Fruit fly (Drosophila melanogaster) whole organism, embryonic: ENCODE measurements around the gene fln.
A peak's percentile ranks its signal among the peaks of the same experiment; 100 is the strongest.

Source experiments
- Atf-2 ChIP-seq: fragments of 200-800 bp; sonication (Bioruptor generic); optimal IDR thresholded peaks from 2 replicates; lab custom pipeline; 2016; ENCODE audit warnings: missing biosample characterization, missing genetic modification characterization
- BtbVII ChIP-seq: fragments of 200-800 bp; sonication (Bioruptor generic); optimal IDR thresholded peaks from 3 replicates; lab custom pipeline; 2017; ENCODE audit warnings: missing biosample characterization, mild to moderate bottlenecking, missing genetic modification characterization
- CG10321 ChIP-seq: fragments of 200-800 bp; sonication (Bioruptor generic); IDR thresholded peaks from 2 replicates; pipeline ENCODE4 v1.3.6; 2022; ENCODE audit warnings: missing biosample characterization, missing genetic modification characterization
- CG11247 ChIP-seq: fragments of 200-800 bp; sonication (Bioruptor generic); IDR thresholded peaks from 2 replicates; pipeline ENCODE4 v1.3.6; 2022; ENCODE audit warnings: missing biosample characterization, missing genetic modification characterization
- CG11398 ChIP-seq: fragments of 200-800 bp; sonication (Bioruptor generic); optimal IDR thresholded peaks from 2 replicates; lab custom pipeline; 2016; ENCODE audit warnings: missing biosample characterization, missing genetic modification characterization
- CG14710 ChIP-seq: fragments of 200-800 bp; sonication (Bioruptor generic); optimal IDR thresholded peaks from 3 replicates; lab custom pipeline; 2019; ENCODE audit warnings: missing biosample characterization, mild to moderate bottlenecking, missing genetic modification characterization, moderate library complexity
- CG15479 ChIP-seq: fragments of 200-800 bp; sonication (Bioruptor generic); optimal IDR thresholded peaks from 3 replicates; lab custom pipeline; 2019; ENCODE audit warnings: missing biosample characterization, mild to moderate bottlenecking, missing genetic modification characterization, moderate library complexity
- CG1602 ChIP-seq: fragments of 200-800 bp; sonication (Bioruptor generic); optimal IDR thresholded peaks from 3 replicates; lab custom pipeline; 2016; ENCODE audit warnings: missing biosample characterization, missing genetic modification characterization
- CG16813 ChIP-seq: fragments of 200-800 bp; sonication (Bioruptor generic); IDR thresholded peaks from 3 replicates; pipeline ENCODE4 v1.3.6; 2022; ENCODE audit warnings: missing biosample characterization, missing genetic modification characterization; ENCODE audit not compliant: partially characterized antibody
- CG16863 ChIP-seq: fragments of 200-800 bp; sonication (Bioruptor generic); optimal IDR thresholded peaks from 3 replicates; lab custom pipeline; 2016; ENCODE audit warnings: missing biosample characterization, missing genetic modification characterization
- CG17361 ChIP-seq: fragments of 200-800 bp; sonication (Bioruptor generic); IDR thresholded peaks from 3 replicates; pipeline ENCODE4 v1.3.6; 2022; ENCODE audit warnings: missing biosample characterization, missing genetic modification characterization
- CG17802 ChIP-seq: fragments of 200-800 bp; sonication (Bioruptor generic); optimal IDR thresholded peaks from 2 replicates; lab custom pipeline; 2018; ENCODE audit warnings: missing biosample characterization, mild to moderate bottlenecking, missing genetic modification characterization, moderate library complexity
- CG18011 ChIP-seq: fragments of 200-800 bp; sonication (Bioruptor generic); optimal IDR thresholded peaks from 2 replicates; lab custom pipeline; 2017; ENCODE audit warnings: missing biosample characterization, missing genetic modification characterization, mild to moderate bottlenecking, moderate library complexity, missing genotype
- CG1832 ChIP-seq: fragments of 200-800 bp; sonication (Bioruptor generic); optimal IDR thresholded peaks from 2 replicates; lab custom pipeline; 2017; ENCODE audit warnings: missing biosample characterization, mild to moderate bottlenecking, missing genetic modification characterization, inconsistent platforms
- CG3407 ChIP-seq: fragments of 200-800 bp; sonication (Bioruptor generic); optimal IDR thresholded peaks from 2 replicates; lab custom pipeline; 2018; ENCODE audit warnings: missing biosample characterization, mild to moderate bottlenecking, missing genetic modification characterization
- CG4282 ChIP-seq: fragments of 200-800 bp; sonication (Bioruptor generic); optimal IDR thresholded peaks from 2 replicates; lab custom pipeline; 2016; ENCODE audit warnings: missing biosample characterization, missing genetic modification characterization
- CG6813 ChIP-seq: fragments of 200-800 bp; sonication (Bioruptor generic); optimal IDR thresholded peaks from 2 replicates; lab custom pipeline; 2017; ENCODE audit warnings: missing biosample characterization, missing genetic modification characterization, mild to moderate bottlenecking, moderate library complexity, missing genetic modification reagents
- CG8290 ChIP-seq, 3 experiments: fragments of 200-800 bp; sonication (Bioruptor generic); optimal IDR thresholded peaks; 2 replicates each; lab custom pipeline; 2016 to 2019; ENCODE audit warnings: missing biosample characterization in 3 of 3, missing genetic modification characterization in 3 of 3, mild to moderate bottlenecking in 2 of 3, moderate library complexity in 1 of 3
- CG9437 ChIP-seq: fragments of 200-800 bp; sonication (Bioruptor generic); optimal IDR thresholded peaks from 2 replicates; lab custom pipeline; 2018; ENCODE audit warnings: missing biosample characterization, mild to moderate bottlenecking, missing genetic modification characterization
- CTCF ChIP-seq: fragments of 200-800 bp; sonication (Bioruptor generic); optimal IDR thresholded peaks from 2 replicates; lab custom pipeline; 2017; ENCODE audit warnings: missing biosample characterization, mild to moderate bottlenecking, missing genetic modification characterization, moderate library complexity
- D19A ChIP-seq: fragments of 200-800 bp; optimal IDR thresholded peaks from 3 replicates; lab custom pipeline; 2019; ENCODE audit warnings: missing biosample characterization, mild to moderate bottlenecking, missing genetic modification characterization, moderate library complexity
- D19B ChIP-seq: fragments of 200-800 bp; sonication (Bioruptor generic); optimal IDR thresholded peaks from 2 replicates; lab custom pipeline; 2017; ENCODE audit warnings: missing biosample characterization, mild to moderate bottlenecking, missing genetic modification characterization
- Dip2 ChIP-seq: fragments of 200-800 bp; sonication (Bioruptor generic); IDR thresholded peaks from 2 replicates; pipeline ENCODE4 v1.3.6; 2022; ENCODE audit warnings: missing biosample characterization, missing genetic modification characterization
- Dref ChIP-seq: fragments of 200-800 bp; sonication (Bioruptor generic); IDR thresholded peaks from 2 replicates; pipeline ENCODE4 v1.3.6; 2022; ENCODE audit warnings: missing biosample characterization, missing genetic modification characterization
- Drgx ChIP-seq: fragments of 200-800 bp; sonication (Bioruptor generic); IDR thresholded peaks from 2 replicates; pipeline ENCODE4 v1.3.6; 2022; ENCODE audit warnings: missing biosample characterization, missing genetic modification characterization
- Med ChIP-seq: fragments of 200-800 bp; sonication (Bioruptor generic); peaks from one replicate; lab custom pipeline; 2016; ENCODE audit warnings: missing biosample characterization, missing genetic modification characterization, mild to moderate bottlenecking, inconsistent platforms, moderate library complexity
- NC2α ChIP-seq: fragments of 200-800 bp; sonication (Bioruptor generic); optimal IDR thresholded peaks from 2 replicates; lab custom pipeline; 2016; ENCODE audit warnings: missing biosample characterization, missing genetic modification characterization
- NFAT ChIP-seq: fragments of 200-800 bp; sonication (Bioruptor generic); IDR thresholded peaks from 2 replicates; pipeline ENCODE4 v1.3.6; 2022; ENCODE audit warnings: missing biosample characterization, missing genetic modification characterization
- Pdp1 ChIP-seq, 2 experiments: fragments of 200-800 bp; sonication (Bioruptor generic); optimal IDR thresholded peaks; 3 replicates each; lab custom pipeline; 2016; ENCODE audit warnings: missing biosample characterization in 2 of 2, missing genetic modification characterization in 2 of 2, mild to moderate bottlenecking in 1 of 2, moderate library complexity in 1 of 2
- amos ChIP-seq: fragments of 200-800 bp; sonication (Bioruptor generic); IDR thresholded peaks from 2 replicates; pipeline ENCODE4 v1.3.6; 2022; ENCODE audit warnings: missing biosample characterization, missing genetic modification characterization; ENCODE audit not compliant: partially characterized antibody
- ara ChIP-seq: fragments of 200-800 bp; sonication (Bioruptor generic); IDR thresholded peaks from 2 replicates; pipeline ENCODE4 v1.3.6; 2022; ENCODE audit warnings: missing biosample characterization, missing genetic modification characterization
- ash1 ChIP-seq: fragments of 200-800 bp; sonication (Bioruptor generic); optimal IDR thresholded peaks from 2 replicates; lab custom pipeline; 2018; ENCODE audit warnings: missing biosample characterization, mild to moderate bottlenecking, missing genetic modification characterization
- chif ChIP-seq, 2 experiments: fragments of 200-800 bp; sonication (Bioruptor generic); optimal IDR thresholded peaks; 3 replicates each; lab custom pipeline; 2016; ENCODE audit warnings: missing biosample characterization in 2 of 2, missing genetic modification characterization in 2 of 2
- dm ChIP-seq: fragments of 200-800 bp; sonication (Bioruptor generic); optimal IDR thresholded peaks from 3 replicates; lab custom pipeline; 2016; ENCODE audit warnings: missing biosample characterization, missing genetic modification characterization
- dmrt11E ChIP-seq: fragments of 200-800 bp; sonication (Bioruptor generic); optimal IDR thresholded peaks from 3 replicates; lab custom pipeline; 2018; ENCODE audit warnings: missing biosample characterization, mild to moderate bottlenecking, missing genetic modification characterization, moderate library complexity
- esg ChIP-seq: fragments of 200-800 bp; sonication (Bioruptor generic); conservative IDR thresholded peaks from 2 replicates; pipeline ENCODE4 v1.3.6; 2022; ENCODE audit warnings: missing biosample characterization, missing genetic modification characterization
- gcm ChIP-seq: fragments of 200-800 bp; sonication (Bioruptor generic); optimal IDR thresholded peaks from 2 replicates; lab custom pipeline; 2019; ENCODE audit warnings: missing biosample characterization, mild to moderate bottlenecking, missing genetic modification characterization, moderate library complexity
- gfzf ChIP-seq: fragments of 200-800 bp; sonication (Bioruptor generic); optimal IDR thresholded peaks from 2 replicates; lab custom pipeline; 2016; ENCODE audit warnings: missing biosample characterization, mild to moderate bottlenecking, missing genetic modification characterization, moderate library complexity
- insv ChIP-seq, 2 experiments: fragments of 200-800 bp; sonication (Bioruptor generic); optimal IDR thresholded peaks; 3 replicates each; lab custom pipeline; 2016 to 2018; ENCODE audit warnings: missing biosample characterization in 2 of 2, missing genetic modification characterization in 2 of 2
- lab ChIP-seq: fragments of 200-800 bp; sonication (Bioruptor generic); optimal IDR thresholded peaks from 3 replicates; lab custom pipeline; 2017; ENCODE audit warnings: missing biosample characterization, missing genetic modification characterization, mild to moderate bottlenecking, moderate library complexity, missing genetic modification reagents
- lola ChIP-seq, 3 experiments: fragments of >200 bp in 2 of 3; fragments of 200-800 bp in 1 of 3; sonication (Bioruptor generic) in 1 of 3; optimal IDR thresholded peaks; 2 replicates each; lab custom pipeline; 2017 to 2019; ENCODE audit warnings: missing biosample characterization in 3 of 3, missing genetic modification characterization in 3 of 3, mild to moderate bottlenecking in 1 of 3, moderate library complexity in 1 of 3
- maf-S ChIP-seq: fragments of 200-800 bp; sonication (Bioruptor generic); optimal IDR thresholded peaks from 2 replicates; lab custom pipeline; 2016; ENCODE audit warnings: missing biosample characterization, missing genetic modification characterization
- pan ChIP-seq, 4 experiments: fragments of >200 bp in 3 of 4; fragments of 200-800 bp in 1 of 4; sonication (Bioruptor generic) in 1 of 4; optimal IDR thresholded peaks in 3 of 4; IDR thresholded peaks in 1 of 4; 2 replicates each; pipeline versions ENCODE4 v1.3.6 to Lab custom; 2017 to 2022; ENCODE audit warnings: missing biosample characterization in 2 of 4, missing genetic modification characterization in 2 of 4, mixed read lengths in 1 of 4
- pfk ChIP-seq: fragments of 200-800 bp; sonication (Bioruptor generic); optimal IDR thresholded peaks from 2 replicates; lab custom pipeline; 2018; ENCODE audit warnings: missing biosample characterization, mild to moderate bottlenecking, missing genetic modification characterization, moderate library complexity
- slp2 ChIP-seq: fragments of 200-800 bp; sonication (Bioruptor generic); optimal IDR thresholded peaks from 2 replicates; lab custom pipeline; 2016; ENCODE audit warnings: missing biosample characterization, missing genetic modification characterization
- vvl ChIP-seq: fragments of 200-800 bp; sonication (Bioruptor generic); IDR thresholded peaks from 2 replicates; pipeline ENCODE4 v1.3.6; 2022; ENCODE audit warnings: missing biosample characterization, missing genetic modification characterization
- wdn ChIP-seq: fragments of 200-800 bp; sonication (Bioruptor generic); IDR thresholded peaks from 2 replicates; pipeline ENCODE4 v1.3.6; 2022; ENCODE audit warnings: missing biosample characterization, missing genetic modification characterization
- zen ChIP-seq: fragments of 200-800 bp; sonication (Bioruptor generic); optimal IDR thresholded peaks from 3 replicates; lab custom pipeline; 2018; ENCODE audit warnings: missing biosample characterization, mild to moderate bottlenecking, missing genetic modification characterization, moderate library complexity

The fln gene

DNA sequence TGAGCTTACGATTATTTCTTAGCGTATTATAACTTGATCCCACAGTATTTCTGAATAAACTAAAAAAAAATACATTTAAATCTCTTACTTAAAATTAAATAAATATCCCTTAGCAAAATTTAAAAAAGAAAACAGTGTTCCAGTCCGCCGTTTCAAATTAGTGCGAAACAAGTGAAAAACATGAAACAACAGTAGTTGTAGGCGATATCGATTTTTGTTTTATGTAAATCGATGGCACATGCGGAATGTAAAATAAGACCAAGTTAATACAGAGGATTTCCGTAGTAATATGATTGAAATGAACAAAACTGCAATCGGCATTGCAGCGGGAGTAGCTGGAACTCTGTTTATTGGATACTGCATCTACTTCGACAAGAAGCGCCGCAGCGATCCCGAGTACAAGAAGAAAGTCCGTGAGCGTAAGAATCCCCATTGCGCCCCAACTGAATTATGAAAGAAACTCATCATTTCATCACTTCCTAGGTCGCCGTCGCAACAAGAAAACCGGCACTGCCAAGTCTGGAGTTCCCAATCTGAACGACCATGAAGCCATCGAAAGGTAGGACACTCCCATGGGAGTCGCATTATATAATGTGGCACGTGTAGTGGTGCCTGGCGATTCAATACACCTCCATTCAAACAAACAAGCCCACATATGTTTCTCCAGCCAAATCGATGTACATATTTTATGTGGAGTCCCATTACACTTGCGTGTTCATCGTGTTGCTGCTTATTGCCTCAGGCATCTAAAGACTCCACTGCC lies 10.0 kb upstream of the fln start (continued):
- TF ChIP-seq CG6813 (GFP tag; lab: Kevin White, UChicago) (no peak), CG17802 (peak; percentile 58), CG11398 (no peak), wdn (GFP tag; lab: Robert Waterston, UW) (no peak), CG11247 (GFP tag; lab: Robert Waterston, UW) (no peak), pfk (GFP tag; lab: Kevin White, UChicago) (peak; percentile 97), CG17361 (GFP tag; lab: Robert Waterston, UW) (no peak; the same call in 2 of the 3 replicates), CG1602 (no peak), Drgx (no peak), CG16863 (GFP tag; lab: Kevin White, UChicago) (no peak), gfzf (GFP tag; lab: Kevin White, UChicago) (no peak), slp2 (GFP tag; lab: Kevin White, UChicago) (no peak), CG15479 (no peak), chif (GFP tag; optimal IDR thresholded peaks at IDR 0.05; lab: Kevin White, UChicago) (no peak), dmrt11E (tag; lab: Kevin White, UChicago) (no peak), amos (GFP tag; lab: Robert Waterston, UW) (no peak; the same call in 1 of the 2 replicates), Atf-2 (GFP tag; lab: Kevin White, UChicago) (no peak), CG14710 (peak; percentile 17), D19A (tag; lab: Kevin White, UChicago) (no peak), ara (GFP tag; lab: Robert Waterston, UW) (no peak), D19B (GFP tag; lab: Kevin White, UChicago) (no peak), dm (GFP tag; lab: Kevin White, UChicago) (no peak), pan (optimal IDR thresholded peaks at IDR 0.05; lab: Kevin White, UChicago) (no peak), pan (GFP tag; optimal IDR thresholded peaks at IDR 0.05 in 1 of 2, IDR thresholded peaks at IDR 0.05 in 1 of 2) (no peak), Med (GFP tag; lab: Kevin White, UChicago) (peak; percentile 70), Dip2 (no peak), lola (GFP tag; optimal IDR thresholded peaks at IDR 0.05; lab: Kevin White, UChicago) (no peak), gcm (no peak), esg (GFP tag; lab: Robert Waterston, UW) (no peak), CG3407 (no peak), CG18011 (GFP tag; lab: Kevin White, UChicago) (no peak), CTCF (no peak), zen (tag; lab: Kevin White, UChicago) (peak; percentile 2), NFAT (GFP tag; lab: Robert Waterston, UW) (no peak), Pdp1 (GFP tag; optimal IDR thresholded peaks at IDR 0.05; lab: Kevin White, UChicago) (peak in 1 of 2 experiments; percentile 91), CG10321 (GFP tag; lab: Robert Waterston, UW) (no peak), CG1832 (no peak), CG16813 (GFP tag; lab: Robert Waterston, UW) (no peak), lab (no peak), vvl (GFP tag; lab: Robert Waterston, UW) (peak; percentile 18; the same call in 1 of the 2 replicates), BtbVII (no peak), NC2α (no peak), CG8290 (GFP tag; optimal IDR thresholded peaks at IDR 0.05; lab: Kevin White, UChicago) (no peak), CG8290 (tag; optimal IDR thresholded peaks at IDR 0.05; lab: Kevin White, UChicago) (no peak), CG9437 (no peak), CG4282 (GFP tag; lab: Kevin White, UChicago) (no peak), maf-S (GFP tag; lab: Kevin White, UChicago) (no peak), Dref (peak; percentile 66), insv (GFP tag; optimal IDR thresholded peaks at IDR 0.05; lab: Kevin White, UChicago) (peak in 1 of 2 experiments; percentile 24), ash1 (GFP tag; lab: Kevin White, UChicago) (no peak)
